Fruit fly (Drosophila melanogaster) whole organism: Measurements from ENCODE around the gene KP78a.

Experiments
- CG8478 ChIP-seq: fragments of >200 bp; optimal IDR thresholded peaks from 2 replicates; lab custom pipeline; 2018; ENCODE audit warnings: inconsistent platforms
- EcR ChIP-seq, 2 experiments: fragments of >200 bp; optimal IDR thresholded peaks; 2 replicates each; lab custom pipeline; 2017; ENCODE audit warnings: missing biosample characterization in 2 of 2, missing genetic modification characterization in 2 of 2, missing genetic modification reagents in 2 of 2
- psq ChIP-seq: fragments of >200 bp; optimal IDR thresholded peaks from 2 replicates; lab custom pipeline; 2017

DNA sequence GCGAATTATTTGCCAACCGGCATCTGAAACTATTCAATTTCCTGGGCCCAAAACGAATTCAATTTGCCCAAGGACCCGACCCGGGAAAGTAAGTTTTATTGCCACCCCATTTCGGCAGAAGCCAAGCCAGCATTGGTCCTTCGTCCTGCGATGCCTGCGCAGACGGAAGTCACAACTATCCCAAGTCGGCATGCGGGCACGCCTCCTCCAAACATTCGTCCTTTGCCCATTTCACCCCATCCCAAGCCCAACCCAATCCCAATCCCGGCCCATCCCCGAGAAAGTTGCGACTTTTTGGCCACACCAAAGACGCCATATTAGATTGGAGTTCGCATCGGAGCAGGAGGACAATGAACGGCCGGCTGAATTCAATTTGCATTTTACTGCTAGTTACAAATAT, 42.3 kb downstream of the KP78a start:
- TF ChIP-seq psq (no peak), EcR (GFP tag; optimal IDR thresholded peaks at IDR 0.05; lab: Kevin White, UChicago) (no peak), CG8478 (lab: Kevin White, UChicago) (no peak)
